Fruit fly (Drosophila melanogaster) whole organism, embryonic: ENCODE results near the gene pps.

Experiments
- Ada2b ChIP-seq: fragments of 200-800 bp; sonication (Bioruptor generic); IDR thresholded peaks from 2 replicates; pipeline ENCODE4 v1.3.6; 2022; ENCODE audit warnings: missing biosample characterization, missing genetic modification characterization
- Atf6 ChIP-seq: fragments of 200-800 bp; sonication (Bioruptor generic); IDR thresholded peaks from 2 replicates; pipeline ENCODE4 v1.3.6; 2022; ENCODE audit warnings: missing biosample characterization, missing genetic modification characterization
- CG10543 ChIP-seq: fragments of 200-800 bp; sonication (Bioruptor generic); optimal IDR thresholded peaks from 3 replicates; lab custom pipeline; 2017; ENCODE audit warnings: missing biosample characterization, mild to moderate bottlenecking, missing genetic modification characterization, moderate library complexity
- CG11695 ChIP-seq: fragments of 200-800 bp; sonication (Bioruptor generic); IDR thresholded peaks from 3 replicates; pipeline ENCODE4 v1.3.6; 2022; ENCODE audit warnings: missing biosample characterization, missing genetic modification characterization
- CG12071 ChIP-seq: fragments of 200-800 bp; sonication (Bioruptor generic); optimal IDR thresholded peaks from 3 replicates; lab custom pipeline; 2018; ENCODE audit warnings: missing biosample characterization, mild to moderate bottlenecking, missing genetic modification characterization
- CG12769 ChIP-seq: fragments of 200-800 bp; sonication (Bioruptor generic); optimal IDR thresholded peaks from 2 replicates; lab custom pipeline; 2019; ENCODE audit warnings: missing biosample characterization, mild to moderate bottlenecking, missing genetic modification characterization, moderate library complexity
- CG14667 ChIP-seq: fragments of 200-800 bp; sonication (Bioruptor generic); IDR thresholded peaks from 2 replicates; pipeline ENCODE4 v1.3.6; 2022; ENCODE audit warnings: missing biosample characterization, missing genetic modification characterization
- CG1529 ChIP-seq: fragments of 200-800 bp; sonication (Bioruptor generic); optimal IDR thresholded peaks from 3 replicates; lab custom pipeline; 2018; ENCODE audit warnings: missing biosample characterization, missing genetic modification characterization
- CG17328 ChIP-seq: fragments of 200-800 bp; sonication (Bioruptor generic); IDR thresholded peaks from 2 replicates; pipeline ENCODE4 v1.3.6; 2022; ENCODE audit warnings: missing biosample characterization, missing genetic modification characterization
- CG17385 ChIP-seq: fragments of 200-800 bp; sonication (Bioruptor generic); optimal IDR thresholded peaks from 3 replicates; lab custom pipeline; 2018; ENCODE audit warnings: missing biosample characterization, mild to moderate bottlenecking, missing genetic modification characterization
- CG17612 ChIP-seq: fragments of 200-800 bp; sonication (Bioruptor generic); IDR thresholded peaks from 2 replicates; pipeline ENCODE4 v1.3.6; 2022; ENCODE audit warnings: missing biosample characterization, missing genetic modification characterization
- CG17829 ChIP-seq: fragments of 200-800 bp; optimal IDR thresholded peaks from 2 replicates; lab custom pipeline; 2019; ENCODE audit warnings: missing biosample characterization, mild to moderate bottlenecking, missing genetic modification characterization, moderate library complexity
- CG2199 ChIP-seq: fragments of 200-800 bp; sonication (Bioruptor generic); IDR thresholded peaks from 3 replicates; pipeline ENCODE4 v1.3.6; 2022; ENCODE audit warnings: missing biosample characterization, missing genetic modification characterization
- CG2202 ChIP-seq: fragments of 200-800 bp; sonication (Bioruptor generic); optimal IDR thresholded peaks from 2 replicates; lab custom pipeline; 2018; ENCODE audit warnings: missing biosample characterization, mild to moderate bottlenecking, missing genetic modification characterization
- CG2712 ChIP-seq: fragments of 200-800 bp; optimal IDR thresholded peaks from 3 replicates; lab custom pipeline; 2019; ENCODE audit warnings: missing biosample characterization, mild to moderate bottlenecking, missing genetic modification characterization, moderate library complexity
- CG2889 ChIP-seq: fragments of 200-800 bp; sonication (Bioruptor generic); IDR thresholded peaks from 3 replicates; pipeline ENCODE4 v1.3.6; 2022; ENCODE audit warnings: missing biosample characterization, missing genetic modification characterization
- CG31224 ChIP-seq: fragments of 200-800 bp; sonication (Bioruptor generic); IDR thresholded peaks from 2 replicates; pipeline ENCODE4 v1.3.6; 2022; ENCODE audit warnings: missing biosample characterization, missing genetic modification characterization
- CG31441 ChIP-seq: fragments of 200-800 bp; sonication (Bioruptor generic); IDR thresholded peaks from 2 replicates; pipeline ENCODE4 v1.3.6; 2022; ENCODE audit warnings: missing biosample characterization, missing genetic modification characterization
- CG33557 ChIP-seq: fragments of 200-800 bp; sonication (Bioruptor generic); optimal IDR thresholded peaks from 2 replicates; lab custom pipeline; 2019; ENCODE audit warnings: missing biosample characterization, mild to moderate bottlenecking, missing genetic modification characterization, moderate library complexity
- CG6654 ChIP-seq: fragments of 200-800 bp; sonication (Bioruptor generic); optimal IDR thresholded peaks from 2 replicates; lab custom pipeline; 2017; ENCODE audit warnings: missing biosample characterization, mild to moderate bottlenecking, missing genetic modification characterization
- CG6813 ChIP-seq: fragments of 200-800 bp; sonication (Bioruptor generic); optimal IDR thresholded peaks from 2 replicates; lab custom pipeline; 2017; ENCODE audit warnings: missing biosample characterization, missing genetic modification characterization, mild to moderate bottlenecking, moderate library complexity, missing genetic modification reagents
- CG6854 ChIP-seq: fragments of 200-800 bp; sonication (Bioruptor generic); optimal IDR thresholded peaks from 3 replicates; lab custom pipeline; 2017; ENCODE audit warnings: missing biosample characterization, mild to moderate bottlenecking, missing genetic modification characterization
- CHES-1-like ChIP-seq: fragments of 200-800 bp; sonication (Bioruptor generic); optimal IDR thresholded peaks from 2 replicates; lab custom pipeline; 2016; ENCODE audit warnings: missing biosample characterization, missing genetic modification characterization
- D ChIP-seq, 2 experiments: fragments of 200-800 bp in 1 of 2; fragments of >200 bp in 1 of 2; sonication (Bioruptor generic) in 1 of 2; optimal IDR thresholded peaks; 2 replicates in 1 of 2; 3 replicates in 1 of 2; lab custom pipeline; 2017; ENCODE audit warnings: mild to moderate bottlenecking in 1 of 2, missing biosample characterization in 1 of 2, missing genetic modification characterization in 1 of 2, missing genetic modification reagents in 1 of 2
- D19A ChIP-seq: fragments of 200-800 bp; optimal IDR thresholded peaks from 3 replicates; lab custom pipeline; 2019; ENCODE audit warnings: missing biosample characterization, mild to moderate bottlenecking, missing genetic modification characterization, moderate library complexity
- Dad ChIP-seq: fragments of 200-800 bp; sonication (Bioruptor generic); optimal IDR thresholded peaks from 3 replicates; lab custom pipeline; 2016; ENCODE audit warnings: missing biosample characterization, missing genetic modification characterization
- Dll ChIP-seq: fragments of 200-800 bp; sonication (Bioruptor generic); IDR thresholded peaks from 4 replicates; pipeline ENCODE4 v1.3.6; 2022; ENCODE audit warnings: missing biosample characterization, missing genetic modification characterization; ENCODE audit not compliant: partially characterized antibody
- HLH54F ChIP-seq: fragments of 200-800 bp; sonication (Bioruptor generic); optimal IDR thresholded peaks from 3 replicates; lab custom pipeline; 2016; ENCODE audit warnings: missing biosample characterization, missing genetic modification characterization
- Hr51 ChIP-seq, 2 experiments: fragments of 200-800 bp; sonication (Bioruptor generic); optimal IDR thresholded peaks; 2 replicates in 1 of 2; 3 replicates in 1 of 2; lab custom pipeline; 2016 to 2018; ENCODE audit warnings: missing biosample characterization in 2 of 2, missing genetic modification characterization in 2 of 2, mild to moderate bottlenecking in 1 of 2, moderate library complexity in 1 of 2
- Mad ChIP-seq: fragments of 200-800 bp; sonication (Bioruptor generic); optimal IDR thresholded peaks from 2 replicates; lab custom pipeline; 2016; ENCODE audit warnings: missing biosample characterization, missing genetic modification characterization
- NK7.1 ChIP-seq: fragments of 200-800 bp; sonication (Bioruptor generic); optimal IDR thresholded peaks from 3 replicates; lab custom pipeline; 2016; ENCODE audit warnings: missing biosample characterization, missing genetic modification characterization
- Neu2 ChIP-seq: fragments of 200-800 bp; sonication (Bioruptor generic); optimal IDR thresholded peaks from 3 replicates; lab custom pipeline; 2016; ENCODE audit warnings: missing biosample characterization, missing genetic modification characterization, borderline replicate concordance
- Spps ChIP-seq: fragments of 200-800 bp; sonication (Bioruptor generic); optimal IDR thresholded peaks from 2 replicates; lab custom pipeline; 2018; ENCODE audit warnings: missing biosample characterization, mild to moderate bottlenecking, missing genetic modification characterization
- al ChIP-seq: fragments of 200-800 bp; sonication (Bioruptor generic); IDR thresholded peaks from 2 replicates; pipeline ENCODE4 v1.3.6; 2022; ENCODE audit warnings: missing biosample characterization, missing genetic modification characterization
- bcd ChIP-seq: fragments of 200-800 bp; sonication (Bioruptor generic); optimal IDR thresholded peaks from 2 replicates; lab custom pipeline; 2017; ENCODE audit warnings: missing biosample characterization, mild to moderate bottlenecking, missing genetic modification characterization
- dysf ChIP-seq: fragments of 200-800 bp; sonication (Bioruptor generic); IDR thresholded peaks from 3 replicates; pipeline ENCODE4 v1.3.6; 2022; ENCODE audit warnings: missing biosample characterization, missing genetic modification characterization
- emc ChIP-seq: fragments of 200-800 bp; sonication (Bioruptor generic); optimal IDR thresholded peaks from 2 replicates; lab custom pipeline; 2016; ENCODE audit warnings: missing biosample characterization, missing genetic modification characterization
- fd102C ChIP-seq: fragments of 200-800 bp; sonication (Bioruptor generic); optimal IDR thresholded peaks from 2 replicates; lab custom pipeline; 2018; ENCODE audit warnings: missing biosample characterization, mild to moderate bottlenecking, missing genetic modification characterization, moderate library complexity
- lbe ChIP-seq: fragments of 200-800 bp; sonication (Bioruptor generic); optimal IDR thresholded peaks from 2 replicates; lab custom pipeline; 2016; ENCODE audit warnings: missing biosample characterization, mild to moderate bottlenecking, missing genetic modification characterization
- lilli ChIP-seq: fragments of 200-800 bp; sonication (Bioruptor generic); optimal IDR thresholded peaks from 3 replicates; lab custom pipeline; 2016; ENCODE audit warnings: missing biosample characterization, missing genetic modification characterization
- peb ChIP-seq: fragments of 200-800 bp; sonication (Bioruptor generic); IDR thresholded peaks from 2 replicates; pipeline ENCODE4 v1.3.6; 2022; ENCODE audit warnings: missing biosample characterization, missing genetic modification characterization
- pfk ChIP-seq: fragments of 200-800 bp; sonication (Bioruptor generic); optimal IDR thresholded peaks from 2 replicates; lab custom pipeline; 2018; ENCODE audit warnings: missing biosample characterization, mild to moderate bottlenecking, missing genetic modification characterization, moderate library complexity
- ranshi ChIP-seq: fragments of 200-800 bp; sonication (Bioruptor generic); IDR thresholded peaks from 2 replicates; pipeline ENCODE4 v1.3.6; 2022; ENCODE audit warnings: missing biosample characterization, missing genetic modification characterization
- row ChIP-seq: fragments of 200-800 bp; sonication (Bioruptor generic); IDR thresholded peaks from 3 replicates; pipeline ENCODE4 v1.3.6; 2022; ENCODE audit warnings: missing biosample characterization, missing genetic modification characterization
- sqz ChIP-seq: fragments of 200-800 bp; sonication (Bioruptor generic); optimal IDR thresholded peaks from 3 replicates; lab custom pipeline; 2018; ENCODE audit warnings: missing biosample characterization, mild to moderate bottlenecking, missing genetic modification characterization
- unpg ChIP-seq: fragments of 200-800 bp; sonication (Bioruptor generic); optimal IDR thresholded peaks from 3 replicates; lab custom pipeline; 2018; ENCODE audit warnings: missing biosample characterization, mild to moderate bottlenecking, missing genetic modification characterization, moderate library complexity
- vfl ChIP-seq: fragments of 200-800 bp; sonication (Bioruptor generic); optimal IDR thresholded peaks from 2 replicates; lab custom pipeline; 2016; ENCODE audit warnings: missing biosample characterization, missing genetic modification characterization
- wdn ChIP-seq: fragments of 200-800 bp; sonication (Bioruptor generic); IDR thresholded peaks from 2 replicates; pipeline ENCODE4 v1.3.6; 2022; ENCODE audit warnings: missing biosample characterization, missing genetic modification characterization

pps gene

DNA sequence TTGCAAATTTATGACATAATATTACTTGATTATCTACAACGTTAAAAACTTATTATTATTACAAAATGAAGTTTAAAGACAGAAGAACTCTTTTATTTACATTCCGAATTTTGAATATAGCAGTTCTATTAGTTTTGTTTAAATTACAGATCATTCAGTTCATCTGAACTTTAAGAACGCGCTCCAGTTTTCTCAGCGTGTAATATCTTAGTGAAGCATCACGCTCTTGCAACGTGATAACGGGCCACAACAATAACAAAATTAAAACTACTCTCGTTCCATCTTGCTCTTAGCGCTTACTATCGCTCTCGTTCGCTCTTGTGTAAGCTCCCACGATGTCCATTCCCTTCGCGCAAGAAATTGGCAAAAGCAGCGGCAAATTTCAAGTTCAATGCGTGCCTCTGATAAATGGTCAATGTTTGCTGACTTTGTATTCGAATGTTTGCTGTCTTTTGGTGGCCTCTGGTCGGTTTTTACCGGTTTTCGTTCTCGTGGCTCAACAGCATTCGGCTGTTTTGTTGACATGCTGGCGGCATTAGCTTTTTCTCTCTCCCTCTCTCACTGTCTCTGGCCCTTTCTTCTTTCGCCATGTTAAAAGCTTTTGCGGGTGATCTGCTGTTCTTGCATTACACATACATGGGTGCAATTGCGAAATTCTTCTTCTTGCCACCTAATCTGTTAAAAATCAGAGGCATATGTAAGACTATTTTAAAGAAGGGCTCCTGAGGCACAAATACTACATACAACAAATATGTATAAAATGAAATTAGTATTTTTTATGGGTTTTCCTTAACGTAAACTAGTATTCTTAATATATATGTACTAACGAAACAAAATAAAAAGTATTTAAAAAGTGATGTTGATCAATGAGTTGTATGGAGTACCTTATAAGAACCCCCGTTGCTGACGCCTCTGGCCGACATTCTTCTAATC is 29.2 kb downstream of the pps start (continued):
- TF ChIP-seq fd102C (GFP tag; lab: Kevin White, UChicago) (no peak), CG33557 (GFP tag; lab: Kevin White, UChicago) (no peak), pfk (GFP tag; lab: Kevin White, UChicago) (no peak), lilli (GFP tag; lab: Kevin White, UChicago) (peak; percentile 56), peb (GFP tag; lab: Robert Waterston, UW) (no peak), CG11695 (GFP tag; lab: Robert Waterston, UW) (peak; percentile 66; the same call in 2 of the 3 replicates), D (optimal IDR thresholded peaks at IDR 0.05; lab: Kevin White, UChicago) (no peak), D (GFP tag; optimal IDR thresholded peaks at IDR 0.05; lab: Kevin White, UChicago) (no peak), NK7.1 (no peak), Dad (GFP tag; lab: Kevin White, UChicago) (no peak), CG31224 (GFP tag; lab: Robert Waterston, UW) (0 out of 2 replicates have a peak, but pooled peaks have one; percentile 36), Spps (no peak), ranshi (no peak), CG2889 (GFP tag; lab: Robert Waterston, UW) (no peak), CG6854 (no peak), sqz (GFP tag; lab: Kevin White, UChicago) (no peak), CG17385 (GFP tag; lab: Kevin White, UChicago) (peak; percentile 13), CG17328 (GFP tag; lab: Robert Waterston, UW) (no peak), CG1529 (GFP tag; lab: Kevin White, UChicago) (no peak), CG6813 (peak; percentile 6), bcd (peak; percentile 13), emc (GFP tag; lab: Kevin White, UChicago) (no peak), Neu2 (GFP tag; lab: Kevin White, UChicago) (no peak), CG2202 (tag; lab: Kevin White, UChicago) (no peak), row (GFP tag; lab: Robert Waterston, UW) (peak; percentile 75), Ada2b (GFP tag; lab: Robert Waterston, UW) (no peak), wdn (GFP tag; lab: Robert Waterston, UW) (no peak), dysf (GFP tag; lab: Robert Waterston, UW) (peak; percentile 43; the same call in 1 of the 3 replicates), CHES-1-like (no peak), CG2712 (peak; percentile 23), CG31441 (GFP tag; lab: Robert Waterston, UW) (peak; percentile 24; the same call in 1 of the 2 replicates), Atf6 (GFP tag; lab: Robert Waterston, UW) (peak; percentile 39), D19A (tag; lab: Kevin White, UChicago) (no peak), CG6654 (GFP tag; lab: Kevin White, UChicago) (no peak), vfl (no peak), al (GFP tag; lab: Robert Waterston, UW) (peak; percentile 23; the same call in 1 of the 2 replicates), Mad (GFP tag; lab: Kevin White, UChicago) (no peak), lbe (GFP tag; lab: Kevin White, UChicago) (peak; percentile 67), CG10543 (no peak), unpg (peak; percentile 34), CG12769 (tag; lab: Kevin White, UChicago) (peak; percentile 36), Dll (no peak), CG17612 (GFP tag; lab: Robert Waterston, UW) (no peak), CG12071 (no peak), Hr51 (GFP tag; optimal IDR thresholded peaks at IDR 0.05; lab: Kevin White, UChicago) (peak in 1 of 2 experiments; percentile 63), HLH54F (GFP tag; lab: Kevin White, UChicago) (no peak), CG2199 (GFP tag; lab: Robert Waterston, UW) (no peak), CG14667 (no peak), CG17829 (tag; lab: Kevin White, UChicago) (peak; percentile 2)
